Fruit fly (Drosophila melanogaster) whole organism, pupa: ENCODE data around the gene CG11964.

Source experiments
- CG10348 ChIP-seq: fragments of 200-800 bp; sonication (Bioruptor generic); IDR thresholded peaks from 2 replicates; pipeline ENCODE4 v1.3.6; 2022; ENCODE audit warnings: missing biosample characterization, missing genetic modification characterization
- CG12605 ChIP-seq: fragments of 200-800 bp; sonication (Bioruptor generic); IDR thresholded peaks from 2 replicates; pipeline ENCODE4 v1.3.6; 2022; ENCODE audit warnings: missing biosample characterization, missing genetic modification characterization
- CG13204 ChIP-seq: fragments of 200-800 bp; sonication (Bioruptor generic); optimal IDR thresholded peaks from 2 replicates; lab custom pipeline; 2018; ENCODE audit warnings: missing biosample characterization, mild to moderate bottlenecking, missing genetic modification characterization, moderate library complexity
- CG14655 ChIP-seq: fragments of 200-800 bp; sonication (Bioruptor generic); optimal IDR thresholded peaks from 3 replicates; lab custom pipeline; 2017; ENCODE audit warnings: mild to moderate bottlenecking, missing biosample characterization, missing genetic modification reagents, missing genetic modification characterization
- CG15710 ChIP-seq: fragments of 200-800 bp; sonication (Bioruptor generic); optimal IDR thresholded peaks from 2 replicates; lab custom pipeline; 2018; ENCODE audit warnings: missing biosample characterization, mild to moderate bottlenecking, missing genetic modification characterization, moderate library complexity
- CG17806 ChIP-seq: fragments of 200-800 bp; sonication (Bioruptor generic); optimal IDR thresholded peaks from 2 replicates; lab custom pipeline; 2018; ENCODE audit warnings: missing biosample characterization, mild to moderate bottlenecking, missing genetic modification characterization, moderate library complexity
- CG32121 ChIP-seq: fragments of 200-800 bp; sonication (Bioruptor generic); IDR thresholded peaks from 2 replicates; pipeline ENCODE4 v1.3.6; 2022; ENCODE audit warnings: missing biosample characterization, missing genetic modification characterization
- CG34367 ChIP-seq: fragments of 200-800 bp; sonication (Bioruptor generic); optimal IDR thresholded peaks from 2 replicates; lab custom pipeline; 2018; ENCODE audit warnings: missing biosample characterization, mild to moderate bottlenecking, missing genetic modification characterization
- CG4496 ChIP-seq: fragments of 200-800 bp; sonication (Bioruptor generic); IDR thresholded peaks from 3 replicates; pipeline ENCODE4 v1.3.6; 2022; ENCODE audit warnings: missing biosample characterization, missing genetic modification characterization
- CG8159 ChIP-seq: fragments of 200-800 bp; sonication (Bioruptor generic); optimal IDR thresholded peaks from 3 replicates; lab custom pipeline; 2018; ENCODE audit warnings: missing biosample characterization, mild to moderate bottlenecking, missing genetic modification characterization, moderate library complexity
- CG8301 ChIP-seq: fragments of 200-800 bp; sonication (Bioruptor generic); optimal IDR thresholded peaks from 2 replicates; lab custom pipeline; 2018; ENCODE audit warnings: missing biosample characterization, mild to moderate bottlenecking, missing genetic modification characterization
- CG9948 ChIP-seq: fragments of 200-800 bp; sonication (Bioruptor generic); optimal IDR thresholded peaks from 2 replicates; lab custom pipeline; 2018; ENCODE audit warnings: missing biosample characterization, mild to moderate bottlenecking, missing genetic modification characterization, moderate library complexity
- D1 ChIP-seq: fragments of 200-800 bp; sonication (Bioruptor generic); optimal IDR thresholded peaks from 2 replicates; lab custom pipeline; 2018; ENCODE audit warnings: missing biosample characterization, mild to moderate bottlenecking, missing genetic modification characterization, moderate library complexity
- EcR ChIP-seq: fragments of 200-800 bp; sonication (Bioruptor generic); optimal IDR thresholded peaks from 3 replicates; lab custom pipeline; 2019; ENCODE audit warnings: missing biosample characterization, missing genetic modification characterization, mild to moderate bottlenecking, moderate library complexity, missing genetic modification reagents
- Ets98B ChIP-seq: fragments of 200-800 bp; sonication (Bioruptor generic); IDR thresholded peaks from 2 replicates; pipeline ENCODE4 v1.3.6; 2022; ENCODE audit warnings: missing biosample characterization, missing genetic modification characterization
- Pif1A ChIP-seq: fragments of 200-800 bp; sonication (Bioruptor generic); optimal IDR thresholded peaks from 3 replicates; lab custom pipeline; 2016; ENCODE audit warnings: missing biosample characterization, missing genetic modification characterization
- Pif1B ChIP-seq: fragments of 200-800 bp; sonication (Bioruptor generic); optimal IDR thresholded peaks from 3 replicates; lab custom pipeline; 2016; ENCODE audit warnings: missing biosample characterization, missing genetic modification characterization
- Snoo ChIP-seq: fragments of 200-800 bp; sonication (Bioruptor generic); optimal IDR thresholded peaks from 3 replicates; lab custom pipeline; 2017; ENCODE audit warnings: missing biosample characterization, mild to moderate bottlenecking, missing genetic modification characterization, inconsistent platforms
- fd96Ca ChIP-seq: fragments of 200-800 bp; sonication (Bioruptor generic); IDR thresholded peaks from 3 replicates; pipeline ENCODE4 v1.3.6; 2022; ENCODE audit warnings: missing biosample characterization, missing genetic modification characterization
- gl ChIP-seq: fragments of 200-800 bp; sonication (Bioruptor generic); optimal IDR thresholded peaks from 2 replicates; lab custom pipeline; 2018; ENCODE audit warnings: missing biosample characterization, mild to moderate bottlenecking, missing genetic modification characterization
- rn ChIP-seq: fragments of 200-800 bp; sonication (Bioruptor generic); IDR thresholded peaks from 2 replicates; pipeline ENCODE4 v1.3.6; 2022; ENCODE audit warnings: missing biosample characterization, missing genetic modification characterization

Gene CG11964

dm6 chr3R:8979850-8980775, 35.3 kb upstream of the CG11964 start:
- TF ChIP-seq CG9948 (tag; lab: Kevin White, UChicago) (no peak), CG32121 (GFP tag; lab: Robert Waterston, UW) (no peak), CG8159 (peak; percentile 17), Pif1A (GFP tag; lab: Kevin White, UChicago) (no peak), Ets98B (GFP tag; lab: Robert Waterston, UW) (no peak), CG8301 (peak; percentile 19), fd96Ca (GFP tag; lab: Robert Waterston, UW) (peak; percentile 24; the same call in 1 of the 3 replicates), CG15710 (no peak), CG34367 (tag; lab: Kevin White, UChicago) (no peak), gl (peak; percentile 9), Pif1B (GFP tag; lab: Kevin White, UChicago) (no peak), D1 (tag; lab: Kevin White, UChicago) (peak; percentile 63), CG12605 (GFP tag; lab: Robert Waterston, UW) (peak; percentile 15; the same call in 1 of the 2 replicates), Snoo (tag; lab: Kevin White, UChicago) (peak; percentile 18)

- peak; percentile 47 for TF ChIP-seq CG17806 (tag; lab: Kevin White, UChicago)
- TF ChIP-seq CG13204 (GFP tag; lab: Kevin White, UChicago) = peak; percentile 4
- TF ChIP-seq CG12605 (GFP tag; lab: Robert Waterston, UW) = no peak
- no peak for TF ChIP-seq EcR (GFP tag; lab: Kevin White, UChicago)
- TF ChIP-seq CG8159 = peak; percentile 74
- TF ChIP-seq Ets98B (GFP tag; lab: Robert Waterston, UW) = no peak
- no peak for TF ChIP-seq CG4496 (GFP tag; lab: Robert Waterston, UW)
- no peak for TF ChIP-seq rn (GFP tag; lab: Robert Waterston, UW)
- no peak for TF ChIP-seq CG32121 (GFP tag; lab: Robert Waterston, UW)
- TF ChIP-seq CG15710 = peak; percentile 74
- TF ChIP-seq gl = no peak
- TF ChIP-seq CG9948 (tag; lab: Kevin White, UChicago) = peak; percentile 46
- peak; percentile 84 for TF ChIP-seq Snoo (tag; lab: Kevin White, UChicago)
- peak; percentile 8 for TF ChIP-seq D1 (tag; lab: Kevin White, UChicago)
- TF ChIP-seq Pif1B (GFP tag; lab: Kevin White, UChicago) = peak; percentile 55
- peak; percentile 38 for TF ChIP-seq Pif1A (GFP tag; lab: Kevin White, UChicago)
- TF ChIP-seq CG8301 = no peak
- TF ChIP-seq CG10348 (GFP tag; lab: Robert Waterston, UW) = no peak
- TF ChIP-seq CG14655 = no peak
- no peak for TF ChIP-seq fd96Ca (GFP tag; lab: Robert Waterston, UW)
- TF ChIP-seq CG34367 (tag; lab: Kevin White, UChicago) = peak; percentile 20
- TF ChIP-seq, all 21 proteins: peak for 10
Measured at dm6 chr3R:8978768-8979167, 33.9 kb upstream of the CG11964 start.

- TF ChIP-seq CG10348 (GFP tag; lab: Robert Waterston, UW) (no peak), gl (no peak), CG8301 (no peak), CG9948 (tag; lab: Kevin White, UChicago) (no peak), CG12605 (GFP tag; lab: Robert Waterston, UW) (no peak), CG34367 (tag; lab: Kevin White, UChicago) (no peak), Snoo (tag; lab: Kevin White, UChicago) (no peak), CG17806 (tag; lab: Kevin White, UChicago) (no peak), Ets98B (GFP tag; lab: Robert Waterston, UW) (no peak), CG14655 (no peak), fd96Ca (GFP tag; lab: Robert Waterston, UW) (no peak), CG32121 (GFP tag; lab: Robert Waterston, UW) (no peak), EcR (GFP tag; lab: Kevin White, UChicago) (no peak), CG15710 (no peak)
- TF ChIP-seq, all 21 proteins: peak for 0
Measured at dm6 chr3R:8976073-8976593, 31.3 kb upstream of the CG11964 start.

- no peak for TF ChIP-seq gl
- no peak for TF ChIP-seq CG10348 (GFP tag; lab: Robert Waterston, UW)
- peak; percentile 11 for TF ChIP-seq EcR (GFP tag; lab: Kevin White, UChicago)
- TF ChIP-seq CG17806 (tag; lab: Kevin White, UChicago) = no peak
- TF ChIP-seq CG12605 (GFP tag; lab: Robert Waterston, UW) = peak; percentile 78
- TF ChIP-seq CG8159 = peak; percentile 18
- peak; percentile 67 for TF ChIP-seq Ets98B (GFP tag; lab: Robert Waterston, UW)
- peak; percentile 26 for TF ChIP-seq CG9948 (tag; lab: Kevin White, UChicago)
- TF ChIP-seq CG4496 (GFP tag; lab: Robert Waterston, UW) = peak; percentile 66; the same call in 1 of the 3 replicates
- peak; percentile 29 for TF ChIP-seq CG8301
- TF ChIP-seq CG13204 (GFP tag; lab: Kevin White, UChicago) = peak; percentile 60
- TF ChIP-seq CG15710 = peak; percentile 28
- peak; percentile 30 for TF ChIP-seq CG14655
- 0 out of 2 replicates have a peak, but pooled peaks have one; percentile 4 for TF ChIP-seq rn (GFP tag; lab: Robert Waterston, UW)
- peak; percentile 29 for TF ChIP-seq Snoo (tag; lab: Kevin White, UChicago)
- TF ChIP-seq Pif1A (GFP tag; lab: Kevin White, UChicago) = peak; percentile 58
- no peak for TF ChIP-seq CG32121 (GFP tag; lab: Robert Waterston, UW)
- TF ChIP-seq CG34367 (tag; lab: Kevin White, UChicago) = peak; percentile 22
- peak; percentile 68; the same call in 2 of the 3 replicates for TF ChIP-seq fd96Ca (GFP tag; lab: Robert Waterston, UW)
- TF ChIP-seq D1 (tag; lab: Kevin White, UChicago) = no peak
- no peak for TF ChIP-seq Pif1B (GFP tag; lab: Kevin White, UChicago)
Measured at dm6 chr3R:8971794-8972193, 27.0 kb upstream of the CG11964 start.
